Fruit fly (Drosophila melanogaster): Measurements from ENCODE around the gene PSMG1.

Gene PSMG1

DNA sequence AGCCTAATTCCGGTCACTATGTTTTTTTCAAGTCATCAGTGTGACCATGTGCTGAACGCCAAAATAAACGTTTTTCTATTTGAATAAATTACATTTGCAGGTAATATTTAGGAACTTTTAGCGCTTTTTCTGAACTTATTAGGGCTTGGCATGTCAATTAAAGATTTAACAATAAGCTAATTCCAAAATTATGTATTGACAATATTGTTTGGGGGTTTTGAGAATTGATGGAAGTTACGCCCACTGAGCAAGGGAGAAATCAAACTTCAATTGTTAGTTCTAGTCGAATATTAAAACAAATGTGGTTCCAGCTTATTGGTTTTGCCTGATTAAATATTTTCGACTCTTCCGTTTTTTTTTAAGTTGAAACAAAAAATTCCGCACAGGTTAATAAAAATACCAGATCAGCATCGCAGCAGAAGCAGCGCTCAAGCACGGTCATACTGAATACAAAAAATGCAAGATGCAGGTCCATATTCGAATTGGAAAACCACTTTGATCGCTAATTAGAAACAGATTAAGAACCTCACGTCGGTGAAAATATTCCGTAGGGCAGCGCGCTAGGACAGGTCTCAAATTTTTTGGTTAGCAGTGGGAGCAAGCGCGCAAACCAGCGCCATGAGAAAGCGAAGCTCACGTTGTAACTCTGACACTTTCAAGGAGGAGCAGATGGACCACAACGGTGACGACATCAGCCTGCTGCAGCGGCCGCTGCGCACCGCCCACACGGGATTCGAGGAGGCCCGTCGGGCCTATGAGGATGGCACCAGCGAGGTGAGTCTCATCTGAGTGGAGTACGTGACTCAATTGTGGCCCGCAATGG is at the start of gene PSMG1, which contains the start of gene CG10979:
TSS of gene PSMG1 (minus strand) at position 51 of the 823 bp plus-strand sequence.
TSS of gene CG10979 (plus strand) at position 439 of the 823 bp plus-strand sequence.
- TF ChIP-seq sna (GFP tag; IDR thresholded peaks at IDR 0.05; ENCODE audit: partially characterized antibody) (no peak), CG30020 (tag; optimal IDR thresholded peaks at IDR 0.05) (peak; percentile 10), scrt (GFP tag; optimal IDR thresholded peaks at IDR 0.05) (no peak), NC2β (GFP tag; optimal IDR thresholded peaks at IDR 0.05) (no peak), CG12391 (tag; optimal IDR thresholded peaks at IDR 0.05) (peak; percentile 27), BEAF-32 (GFP tag; optimal IDR thresholded peaks at IDR 0.05) (peak; percentile 47), al (GFP tag; IDR thresholded peaks at IDR 0.05) (no peak), CG4820 (GFP tag; optimal IDR thresholded peaks at IDR 0.05) (no peak), ttk (GFP tag; IDR thresholded peaks at IDR 0.05) (no peak), vvl (GFP tag; IDR thresholded peaks at IDR 0.05) (0 out of 2 replicates have a peak, but pooled peaks have one; percentile 46), Gug (GFP tag; IDR thresholded peaks at IDR 0.05) (no peak), CG9797 (GFP tag; optimal IDR thresholded peaks at IDR 0.05) (peak; percentile 81), CG33557 (GFP tag; optimal IDR thresholded peaks at IDR 0.05) (no peak), nmo (GFP tag; optimal IDR thresholded peaks at IDR 0.05) (peak; percentile 49), chif (GFP tag; optimal IDR thresholded peaks at IDR 0.05) (no peak), Asciz (GFP tag; optimal IDR thresholded peaks at IDR 0.05) (no peak), CG18764 (GFP tag; optimal IDR thresholded peaks at IDR 0.05) (no peak), tap (tag; optimal IDR thresholded peaks at IDR 0.05) (no peak), sc (optimal IDR thresholded peaks at IDR 0.05) (no peak), sc (GFP tag; optimal IDR thresholded peaks at IDR 0.05) (no peak), Opbp (GFP tag; IDR thresholded peaks at IDR 0.05; ENCODE audit: partially characterized antibody) (no peak), CG14014 (GFP tag; IDR thresholded peaks at IDR 0.05) (no peak), CG9727 (GFP tag; optimal IDR thresholded peaks at IDR 0.05) (no peak), Drgx (GFP tag; IDR thresholded peaks at IDR 0.05) (no peak), HmgZ (tag; optimal IDR thresholded peaks at IDR 0.05) (no peak), CG15696 (tag; optimal IDR thresholded peaks at IDR 0.05) (no peak), CG3281 (GFP tag; optimal IDR thresholded peaks at IDR 0.05) (no peak), CG2116 (GFP tag; optimal IDR thresholded peaks at IDR 0.05) (peak; percentile 37), CG17328 (GFP tag; IDR thresholded peaks at IDR 0.05) (no peak), slbo (GFP tag; IDR thresholded peaks at IDR 0.05) (no peak), CG10366 (GFP tag; IDR thresholded peaks at IDR 0.05) (no peak), pzg (GFP tag; optimal IDR thresholded peaks at IDR 0.05) (peak; percentile 37), CG4617 (GFP tag; optimal IDR thresholded peaks at IDR 0.05; ENCODE audit: borderline replicate concordance) (peak; percentile 23), CG5245 (GFP tag; optimal IDR thresholded peaks at IDR 0.05) (no peak), Med (GFP tag) (peak; percentile 65), Dip3 (GFP tag; optimal IDR thresholded peaks at IDR 0.05) (no peak), CG12659 (GFP tag; optimal IDR thresholded peaks at IDR 0.05) (peak; percentile 57), CG3163 (GFP tag; optimal IDR thresholded peaks at IDR 0.05) (no peak), tin (GFP tag; optimal IDR thresholded peaks at IDR 0.05) (no peak), CG7839 (tag; optimal IDR thresholded peaks at IDR 0.05) (no peak), amos (GFP tag; IDR thresholded peaks at IDR 0.05; ENCODE audit: partially characterized antibody) (no peak), Hmr (GFP tag; optimal IDR thresholded peaks at IDR 0.05) (no peak), Dref (GFP tag; IDR thresholded peaks at IDR 0.05) (no peak), Sin3A (optimal IDR thresholded peaks at IDR 0.05) (peak; percentile 68), CG7745 (tag; optimal IDR thresholded peaks at IDR 0.05) (no peak), Bdp1 (GFP tag; optimal IDR thresholded peaks at IDR 0.05) (no peak), CG8388 (GFP tag; optimal IDR thresholded peaks at IDR 0.05) (no peak), Bgb (GFP tag; IDR thresholded peaks at IDR 0.05; ENCODE audit: partially characterized antibody) (no peak), nerfin-1 (tag; optimal IDR thresholded peaks at IDR 0.05) (no peak), CG11398 (GFP tag; optimal IDR thresholded peaks at IDR 0.05) (no peak)

All from whole organism, embryonic.